Worm (Caenorhabditis elegans) whole organism, young adult: Measurements from ENCODE around the gene nhr-41.

Experiments
- B0035.1 ChIP-seq: sonication (generic microtip); optimal IDR thresholded peaks from 2 replicates; lab custom pipeline; 2016; ENCODE audit warnings: missing genetic modification characterization, mild to moderate bottlenecking, missing compliant biosample characterization, missing genotype, missing genetic modification reagents
- C06A6.2 ChIP-seq: fragments of 200-800 bp; sonication (Bioruptor generic); conservative IDR thresholded peaks from 2 replicates; pipeline ENCODE4 v1.3.6; 2022; ENCODE audit warnings: missing genetic modification characterization, missing compliant biosample characterization
- C17E4.6 ChIP-seq: fragments of 200-800 bp; sonication (Bioruptor generic); IDR thresholded peaks from 2 replicates; pipeline ENCODE4 v1.3.6; 2022; ENCODE audit warnings: missing genetic modification reagents, missing genetic modification characterization, missing compliant biosample characterization
- F33H1.4 ChIP-seq: fragments of 200-800 bp; sonication (Bioruptor generic); IDR thresholded peaks from 2 replicates; pipeline ENCODE4 v1.3.6; 2022; ENCODE audit warnings: missing genetic modification reagents, missing genetic modification characterization, missing compliant biosample characterization
- F57C9.4 ChIP-seq: sonication (generic microtip); optimal IDR thresholded peaks from 2 replicates; lab custom pipeline; 2017; ENCODE audit warnings: mild to moderate bottlenecking, missing genetic modification characterization, missing compliant biosample characterization
- T07F8.4 ChIP-seq: sonication (generic microtip); optimal IDR thresholded peaks from 2 replicates; lab custom pipeline; 2016; ENCODE audit warnings: mild to moderate bottlenecking, missing genetic modification characterization, moderate library complexity, missing compliant biosample characterization
- Y56A3A.18 ChIP-seq: fragments of 200-800 bp; sonication (Bioruptor generic); IDR thresholded peaks from 2 replicates; pipeline ENCODE4 v1.3.6; 2022; ENCODE audit warnings: missing genetic modification reagents, missing genetic modification characterization, missing compliant biosample characterization
- akir-1 ChIP-seq: fragments of 200-800 bp; sonication (Bioruptor generic); optimal IDR thresholded peaks from 2 replicates; lab custom pipeline; 2018; ENCODE audit warnings: mild to moderate bottlenecking, missing genetic modification characterization, moderate library complexity, missing compliant biosample characterization
- ama-1 ChIP-seq, 3 experiments: fragments of 150-350 bp in 1 of 3; sonication (generic microtip) in 2 of 3; optimal IDR thresholded peaks; 2 replicates each; lab custom pipeline; 2014 to 2018; ENCODE audit warnings: missing biosample characterization in 2 of 3, missing genetic modification characterization in 2 of 3, missing genetic modification reagents in 2 of 3
- aptf-2 ChIP-seq: fragments of 200-800 bp; sonication (Bioruptor generic); conservative IDR thresholded peaks from 2 replicates; pipeline ENCODE4 v1.3.6; 2022; ENCODE audit warnings: missing genetic modification reagents, missing genetic modification characterization, missing compliant biosample characterization
- attf-3 ChIP-seq: fragments of 200-800 bp; sonication (Bioruptor generic); conservative IDR thresholded peaks from 2 replicates; pipeline ENCODE4 v1.3.6; 2022; ENCODE audit warnings: missing genetic modification reagents, missing genetic modification characterization, missing compliant biosample characterization
- ceh-100 ChIP-seq: fragments of 200-800 bp; sonication (Bioruptor generic); IDR thresholded peaks from 2 replicates; pipeline ENCODE4 v1.3.6; 2022; ENCODE audit warnings: missing genetic modification reagents, missing genetic modification characterization, missing compliant biosample characterization
- ceh-40 ChIP-seq: fragments of 200-800 bp; sonication (Bioruptor generic); IDR thresholded peaks from 2 replicates; pipeline ENCODE4 v1.3.6; 2022; ENCODE audit warnings: missing genetic modification characterization, missing compliant biosample characterization
- dox-1 ChIP-seq: fragments of 200-800 bp; sonication (Bioruptor generic); IDR thresholded peaks from 2 replicates; pipeline ENCODE4 v1.3.6; 2022; ENCODE audit warnings: missing genetic modification reagents, missing genetic modification characterization, missing compliant biosample characterization
- dpff-1 ChIP-seq: sonication (generic microtip); optimal IDR thresholded peaks from 2 replicates; lab custom pipeline; 2017; ENCODE audit warnings: mild to moderate bottlenecking, missing genetic modification characterization, missing compliant biosample characterization
- egl-18 ChIP-seq: fragments of 200-800 bp; sonication (Bioruptor generic); IDR thresholded peaks from 2 replicates; pipeline ENCODE4 v1.3.6; 2022; ENCODE audit warnings: missing genetic modification reagents, missing genetic modification characterization, missing compliant biosample characterization
- egrh-3 ChIP-seq: fragments of 200-800 bp; sonication (Bioruptor generic); IDR thresholded peaks from 2 replicates; pipeline ENCODE4 v1.3.6; 2022; ENCODE audit warnings: missing genetic modification reagents, missing genetic modification characterization, missing compliant biosample characterization
- him-1 ChIP-seq: sonication (generic microtip); optimal IDR thresholded peaks from 2 replicates; lab custom pipeline; 2016; ENCODE audit warnings: missing genotype, missing genetic modification reagents, missing genetic modification characterization, missing compliant biosample characterization
- hlh-12 ChIP-seq: sonication (generic microtip); optimal IDR thresholded peaks from 2 replicates; lab custom pipeline; 2016; ENCODE audit warnings: missing genetic modification characterization, missing compliant biosample characterization
- lir-1 ChIP-seq: fragments of 200-800 bp; sonication (Bioruptor generic); conservative IDR thresholded peaks from 2 replicates; pipeline ENCODE4 v1.3.6; 2022; ENCODE audit warnings: missing genetic modification reagents, missing genetic modification characterization, missing compliant biosample characterization
- madf-6 ChIP-seq: fragments of 200-800 bp; sonication (Bioruptor generic); IDR thresholded peaks from 2 replicates; pipeline ENCODE4 v1.3.6; 2022; ENCODE audit warnings: missing genetic modification reagents, missing genetic modification characterization, missing compliant biosample characterization
- mes-4 ChIP-seq: sonication (generic microtip); optimal IDR thresholded peaks from 2 replicates; lab custom pipeline; 2016; ENCODE audit warnings: missing genotype, missing genetic modification characterization, missing compliant biosample characterization
- mxl-1 ChIP-seq: sonication (generic microtip); optimal IDR thresholded peaks from 2 replicates; lab custom pipeline; 2016; ENCODE audit warnings: missing genetic modification characterization, missing compliant biosample characterization
- nfya-2 ChIP-seq: fragments of 200-800 bp; sonication (Bioruptor generic); IDR thresholded peaks from 2 replicates; pipeline ENCODE4 v1.3.6; 2022; ENCODE audit warnings: missing genetic modification reagents, missing genetic modification characterization, missing compliant biosample characterization
- nfyb-1 ChIP-seq: fragments of 200-800 bp; sonication (Bioruptor generic); IDR thresholded peaks from 2 replicates; pipeline ENCODE4 v1.3.6; 2022; ENCODE audit warnings: missing genetic modification reagents, missing genetic modification characterization, missing compliant biosample characterization
- nhr-179 ChIP-seq: sonication (generic microtip); optimal IDR thresholded peaks from 2 replicates; lab custom pipeline; 2016; ENCODE audit warnings: mild to moderate bottlenecking, missing genetic modification characterization, missing compliant biosample characterization
- nhr-80 ChIP-seq: sonication (generic microtip); optimal IDR thresholded peaks from 2 replicates; lab custom pipeline; 2016; ENCODE audit warnings: missing genetic modification characterization, missing compliant biosample characterization
- pha-4 ChIP-seq: fragments of 150-350 bp; sonication (generic microtip); optimal IDR thresholded peaks from 2 replicates; lab custom pipeline; 2014; ENCODE audit warnings: missing biosample characterization, missing genetic modification reagents, missing genetic modification characterization
- rpc-1 ChIP-seq, 2 experiments: fragments of 150-350 bp in 1 of 2; sonication (generic microtip) in 1 of 2; optimal IDR thresholded peaks; 2 replicates each; lab custom pipeline; 2014 to 2018; ENCODE audit warnings: missing biosample characterization in 1 of 2, missing genetic modification characterization in 1 of 2, missing genetic modification reagents in 1 of 2, missing genotype in 1 of 2
- snpc-1.1 ChIP-seq: sonication (generic microtip); optimal IDR thresholded peaks from 2 replicates; lab custom pipeline; 2017; ENCODE audit warnings: missing genetic modification characterization, mild to moderate bottlenecking, missing compliant biosample characterization, antibody characterized with exemption, moderate library complexity, missing genotype, missing genetic modification reagents; ENCODE audit not compliant: insufficient read depth
- somi-1 ChIP-seq: fragments of 200-800 bp; sonication (Bioruptor generic); optimal IDR thresholded peaks from 2 replicates; lab custom pipeline; 2018; ENCODE audit warnings: mild to moderate bottlenecking, missing genetic modification characterization, missing compliant biosample characterization
- tbp1 ChIP-seq: fragments of 200-800 bp; sonication (Bioruptor generic); optimal IDR thresholded peaks from 2 replicates; lab custom pipeline; 2018; ENCODE audit warnings: mild to moderate bottlenecking, missing genetic modification characterization, missing compliant biosample characterization
- tbx-9 ChIP-seq: sonication (generic microtip); optimal IDR thresholded peaks from 2 replicates; lab custom pipeline; 2016; ENCODE audit warnings: borderline replicate concordance, missing genetic modification characterization, inconsistent platforms, missing compliant biosample characterization
- unc-130 ChIP-seq: sonication (generic microtip); optimal IDR thresholded peaks from 2 replicates; lab custom pipeline; 2016; ENCODE audit warnings: missing genetic modification reagents, missing genetic modification characterization, missing compliant biosample characterization
- zim-3 ChIP-seq: sonication (generic microtip); optimal IDR thresholded peaks from 2 replicates; lab custom pipeline; 2017; ENCODE audit warnings: mild to moderate bottlenecking, missing genetic modification characterization, moderate library complexity, missing compliant biosample characterization
- ztf-26 ChIP-seq: sonication (generic microtip); optimal IDR thresholded peaks from 2 replicates; lab custom pipeline; 2017; ENCODE audit warnings: missing genetic modification characterization, missing compliant biosample characterization

nhr-41 gene

DNA sequence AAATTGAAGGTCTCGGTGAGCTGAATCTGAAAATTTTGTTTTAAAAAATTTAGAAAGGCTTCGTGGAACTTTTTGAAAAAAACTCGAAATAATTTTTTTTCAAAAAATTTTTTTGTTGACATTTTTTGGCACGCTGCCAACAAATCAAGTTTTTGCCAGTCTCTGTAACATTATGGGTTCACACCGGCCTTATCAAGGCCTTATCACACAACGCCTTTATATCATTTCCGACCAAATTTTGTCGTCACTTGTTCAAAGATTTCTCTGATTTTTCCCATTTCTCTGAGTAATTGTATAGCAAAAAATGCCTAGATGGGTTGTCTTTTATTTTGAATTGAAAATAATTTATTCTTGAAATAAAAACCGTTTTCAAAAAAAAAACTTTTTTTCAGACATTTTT, 19.8 kb downstream of the nhr-41 start:
- TF ChIP-seq mes-4 (tag; lab: Kevin White, UChicago) (no peak), nhr-80 (tag; lab: Kevin White, UChicago) (peak; percentile 26)

DNA sequence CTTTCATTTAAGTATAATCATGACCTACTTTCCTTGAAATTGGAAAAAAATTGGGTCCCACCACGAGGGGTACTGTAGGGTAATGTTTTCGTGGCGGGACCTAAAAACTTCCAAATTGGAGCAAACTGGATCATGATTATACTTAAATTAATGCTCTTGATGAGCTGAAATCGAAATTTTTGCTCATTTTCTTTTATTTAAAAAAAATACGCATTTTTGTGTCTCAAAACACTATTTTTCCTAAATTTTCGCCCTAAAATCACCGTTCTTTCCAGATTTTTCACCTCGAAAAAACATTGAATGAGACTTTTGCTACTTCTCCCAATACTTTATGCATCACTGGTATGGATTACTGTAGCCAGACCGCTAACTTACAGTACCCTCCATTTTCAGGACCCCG, 20.3 kb downstream of the nhr-41 start, which contains the start of gene spp-31:
spp-31 (plus strand) TSS at position 301 of the 400 bp plus-strand sequence.
- TF ChIP-seq egrh-3 (GFP tag; lab: Robert Waterston, UW), result no peak
- TF ChIP-seq hlh-12, result no peak
- no peak for TF ChIP-seq madf-6
- no peak for TF ChIP-seq ama-1 (optimal IDR thresholded peaks at IDR 0.05; lab: Kevin White, UChicago)
- no peak for TF ChIP-seq ama-1 (GFP tag; optimal IDR thresholded peaks at IDR 0.05; lab: Kevin White, UChicago)
- TF ChIP-seq unc-130 (GFP tag; lab: Kevin White, UChicago), result no peak
- no peak for TF ChIP-seq ceh-100 (GFP tag; lab: Robert Waterston, UW)
- TF ChIP-seq dox-1, result no peak
- TF ChIP-seq ceh-40 (GFP tag; lab: Robert Waterston, UW), result no peak
- TF ChIP-seq C17E4.6 (GFP tag; lab: Robert Waterston, UW), result no peak
- TF ChIP-seq somi-1 (GFP tag; lab: Kevin White, UChicago), result no peak
- TF ChIP-seq Y56A3A.18 (GFP tag; lab: Robert Waterston, UW), result no peak
- no peak for TF ChIP-seq T07F8.4 (tag; lab: Kevin White, UChicago)
- no peak for TF ChIP-seq nfyb-1

DNA sequence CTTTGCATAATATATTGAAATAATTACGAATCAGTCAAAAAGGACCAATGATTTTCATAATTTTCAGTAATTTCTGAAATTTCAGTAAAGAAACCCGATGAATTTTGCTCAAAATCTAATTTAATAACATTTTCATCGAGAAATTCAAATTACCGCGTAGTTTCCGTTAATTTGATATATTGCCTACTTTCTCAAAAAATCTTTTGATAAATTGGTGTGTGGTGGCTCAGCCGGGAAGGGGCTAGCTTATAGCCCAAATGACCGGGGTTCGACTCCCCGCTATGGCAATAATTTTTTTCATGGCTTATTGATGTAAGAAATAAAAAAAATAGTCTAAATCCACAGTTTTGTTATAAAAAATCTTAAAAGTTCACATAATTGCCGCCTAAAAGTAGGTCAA, 21.0 kb downstream of the nhr-41 start:
- TF ChIP-seq tbp1 (GFP tag; lab: Kevin White, UChicago) (peak; percentile 75), rpc-1 (optimal IDR thresholded peaks at IDR 0.05; lab: Kevin White, UChicago) (no peak), rpc-1 (tag; optimal IDR thresholded peaks at IDR 0.05; lab: Kevin White, UChicago) (peak; percentile 51), snpc-1.1 (tag; lab: Kevin White, UChicago) (no peak)
- TF ChIP-seq, all 124 proteins: peak for 2

DNA sequence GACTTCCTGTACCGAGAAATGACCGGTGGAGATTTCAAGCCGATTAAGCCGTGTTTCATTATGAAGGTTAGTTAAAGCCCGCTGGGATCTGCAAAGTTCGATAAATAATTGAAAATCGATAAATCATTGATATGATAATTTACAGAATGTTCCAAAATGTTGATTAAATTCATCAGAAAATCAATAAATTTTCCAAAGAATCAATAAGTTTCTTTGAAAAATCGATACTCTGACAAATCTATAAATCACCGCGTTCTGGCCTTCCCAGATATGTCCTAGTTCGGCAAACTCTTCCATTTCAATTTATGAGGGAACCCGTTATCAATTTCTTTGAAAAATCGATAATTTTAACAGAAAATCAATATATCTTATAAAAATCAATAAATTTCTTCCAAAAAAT, 21.5 kb downstream of the nhr-41 start:
- TF ChIP-seq zim-3 (tag; lab: Kevin White, UChicago), result no peak
- TF ChIP-seq tbx-9 (tag; lab: Kevin White, UChicago), result no peak
- no peak for TF ChIP-seq attf-3
- no peak for TF ChIP-seq lir-1 (GFP tag; lab: Robert Waterston, UW)
- TF ChIP-seq dpff-1 (tag; lab: Kevin White, UChicago), result no peak
- no peak for TF ChIP-seq F33H1.4 (GFP tag; lab: Robert Waterston, UW)
- no peak for TF ChIP-seq him-1 (tag; lab: Kevin White, UChicago)
- no peak for TF ChIP-seq F57C9.4
- no peak for TF ChIP-seq B0035.1 (tag; lab: Kevin White, UChicago)
- TF ChIP-seq akir-1 (GFP tag; lab: Kevin White, UChicago), result no peak
- no peak for TF ChIP-seq mxl-1 (tag; lab: Kevin White, UChicago)
- no peak for TF ChIP-seq ztf-26
- no peak for TF ChIP-seq egl-18
- TF ChIP-seq nfya-2, result no peak
- TF ChIP-seq aptf-2 (GFP tag; lab: Robert Waterston, UW), result no peak
- TF ChIP-seq pha-4 (tag; lab: Kevin White, UChicago), result no peak
- no peak for TF ChIP-seq Y56A3A.18 (GFP tag; lab: Robert Waterston, UW)
- TF ChIP-seq C06A6.2, result no peak
- TF ChIP-seq ceh-40 (GFP tag; lab: Robert Waterston, UW), result no peak
- TF ChIP-seq nhr-179 (tag; lab: Kevin White, UChicago), result no peak
- TF ChIP-seq, all 124 proteins: peak for 0
